Fruit fly (Drosophila melanogaster) whole organism, embryonic: ENCODE data around the gene CG13024.
A peak's percentile ranks its signal among the peaks of the same experiment; 100 is the strongest.

Source experiments
- CG10267 ChIP-seq: fragments of 200-800 bp; sonication (Bioruptor generic); optimal IDR thresholded peaks from 2 replicates; lab custom pipeline; 2018; ENCODE audit warnings: missing biosample characterization, mild to moderate bottlenecking, missing genetic modification characterization, moderate library complexity
- CG10565 ChIP-seq: fragments of 200-800 bp; sonication (Bioruptor generic); optimal IDR thresholded peaks from 3 replicates; lab custom pipeline; 2016; ENCODE audit warnings: missing biosample characterization, mild to moderate bottlenecking, missing genetic modification characterization
- CG12155 ChIP-seq: fragments of 200-800 bp; sonication (Bioruptor generic); optimal IDR thresholded peaks from 3 replicates; lab custom pipeline; 2016; ENCODE audit warnings: missing biosample characterization, missing genetic modification characterization
- CG12299 ChIP-seq: fragments of 200-800 bp; sonication (Bioruptor generic); optimal IDR thresholded peaks from 2 replicates; lab custom pipeline; 2018; ENCODE audit warnings: missing biosample characterization, mild to moderate bottlenecking, missing genetic modification characterization
- CG14710 ChIP-seq: fragments of 200-800 bp; sonication (Bioruptor generic); optimal IDR thresholded peaks from 3 replicates; lab custom pipeline; 2019; ENCODE audit warnings: missing biosample characterization, mild to moderate bottlenecking, missing genetic modification characterization, moderate library complexity
- CG15601 ChIP-seq: fragments of 200-800 bp; sonication (Bioruptor generic); optimal IDR thresholded peaks from 3 replicates; lab custom pipeline; 2019; ENCODE audit warnings: missing biosample characterization, mild to moderate bottlenecking, missing genetic modification characterization, moderate library complexity
- CG15696 ChIP-seq: fragments of 200-800 bp; sonication (Bioruptor generic); optimal IDR thresholded peaks from 2 replicates; lab custom pipeline; 2019; ENCODE audit warnings: missing biosample characterization, mild to moderate bottlenecking, missing genetic modification characterization, moderate library complexity
- CG1603 ChIP-seq: fragments of 200-800 bp; sonication (Bioruptor generic); optimal IDR thresholded peaks from 2 replicates; lab custom pipeline; 2019; ENCODE audit warnings: missing biosample characterization, mild to moderate bottlenecking, missing genetic modification characterization, moderate library complexity
- CG16779 ChIP-seq: fragments of 200-800 bp; sonication (Bioruptor generic); IDR thresholded peaks from 2 replicates; pipeline ENCODE4 v1.3.6; 2022; ENCODE audit warnings: missing biosample characterization, missing genetic modification characterization
- CG17829 ChIP-seq: fragments of 200-800 bp; optimal IDR thresholded peaks from 2 replicates; lab custom pipeline; 2019; ENCODE audit warnings: missing biosample characterization, mild to moderate bottlenecking, missing genetic modification characterization, moderate library complexity
- CG18619 ChIP-seq: fragments of 200-800 bp; sonication (Bioruptor generic); optimal IDR thresholded peaks from 3 replicates; lab custom pipeline; 2017; ENCODE audit warnings: missing biosample characterization, mild to moderate bottlenecking, missing genetic modification characterization
- CG2129 ChIP-seq: fragments of 200-800 bp; sonication (Bioruptor generic); IDR thresholded peaks from 2 replicates; pipeline ENCODE4 v1.3.6; 2022; ENCODE audit warnings: missing biosample characterization, missing genetic modification characterization; ENCODE audit not compliant: partially characterized antibody
- CG30020 ChIP-seq: fragments of 200-800 bp; optimal IDR thresholded peaks from 2 replicates; lab custom pipeline; 2019; ENCODE audit warnings: missing biosample characterization, mild to moderate bottlenecking, missing genetic modification characterization, moderate library complexity
- CG31441 ChIP-seq: fragments of 200-800 bp; sonication (Bioruptor generic); IDR thresholded peaks from 2 replicates; pipeline ENCODE4 v1.3.6; 2022; ENCODE audit warnings: missing biosample characterization, missing genetic modification characterization
- CG33213 ChIP-seq: fragments of 200-800 bp; sonication (Bioruptor generic); optimal IDR thresholded peaks from 3 replicates; lab custom pipeline; 2016; ENCODE audit warnings: missing biosample characterization, missing genetic modification characterization
- CG34224 ChIP-seq: fragments of 200-800 bp; sonication (Bioruptor generic); IDR thresholded peaks from 3 replicates; pipeline ENCODE4 v1.3.6; 2022; ENCODE audit warnings: missing biosample characterization, missing genetic modification characterization; ENCODE audit not compliant: partially characterized antibody
- CG34422 ChIP-seq: fragments of 200-800 bp; sonication (Bioruptor generic); IDR thresholded peaks from 3 replicates; pipeline ENCODE4 v1.3.6; 2022; ENCODE audit warnings: missing biosample characterization, missing genetic modification characterization
- CG4360 ChIP-seq: fragments of 200-800 bp; sonication (Bioruptor generic); IDR thresholded peaks from 2 replicates; pipeline ENCODE4 v1.3.6; 2022; ENCODE audit warnings: missing biosample characterization, missing genetic modification characterization
- CG4424 ChIP-seq: fragments of 200-800 bp; sonication (Bioruptor generic); optimal IDR thresholded peaks from 3 replicates; lab custom pipeline; 2016; ENCODE audit warnings: missing biosample characterization, missing genetic modification characterization
- CG6791 ChIP-seq: fragments of 200-800 bp; sonication (Bioruptor generic); IDR thresholded peaks from 3 replicates; pipeline ENCODE4 v1.3.6; 2022; ENCODE audit warnings: missing biosample characterization, missing genetic modification characterization; ENCODE audit not compliant: partially characterized antibody
- CG7963 ChIP-seq: fragments of 200-800 bp; sonication (Bioruptor generic); IDR thresholded peaks from 3 replicates; pipeline ENCODE4 v1.3.6; 2022; ENCODE audit warnings: missing biosample characterization, missing genetic modification characterization; ENCODE audit not compliant: partially characterized antibody
- CoRest ChIP-seq: fragments of 200-800 bp; sonication (Bioruptor generic); optimal IDR thresholded peaks from 3 replicates; lab custom pipeline; 2018; ENCODE audit warnings: missing biosample characterization, mild to moderate bottlenecking, missing genetic modification characterization, moderate library complexity
- Dref ChIP-seq: fragments of 200-800 bp; sonication (Bioruptor generic); IDR thresholded peaks from 2 replicates; pipeline ENCODE4 v1.3.6; 2022; ENCODE audit warnings: missing biosample characterization, missing genetic modification characterization
- Hmr ChIP-seq: fragments of 200-800 bp; sonication (Bioruptor generic); optimal IDR thresholded peaks from 3 replicates; lab custom pipeline; 2017; ENCODE audit warnings: mild to moderate bottlenecking, missing biosample characterization, missing genetic modification reagents, missing genetic modification characterization
- Opbp ChIP-seq: fragments of 200-800 bp; sonication (Bioruptor generic); IDR thresholded peaks from 3 replicates; pipeline ENCODE4 v1.3.6; 2022; ENCODE audit warnings: missing biosample characterization, missing genetic modification characterization; ENCODE audit not compliant: partially characterized antibody
- Usf ChIP-seq: fragments of 200-800 bp; sonication (Bioruptor generic); optimal IDR thresholded peaks from 2 replicates; lab custom pipeline; 2017; ENCODE audit warnings: missing genotype, missing biosample characterization, missing genetic modification characterization
- ato ChIP-seq: fragments of 200-800 bp; sonication (Bioruptor generic); IDR thresholded peaks from 2 replicates; pipeline ENCODE4 v1.3.6; 2022; ENCODE audit warnings: missing biosample characterization, missing genetic modification characterization; ENCODE audit not compliant: partially characterized antibody
- chinmo ChIP-seq: fragments of 200-800 bp; sonication (Bioruptor generic); IDR thresholded peaks from 4 replicates; pipeline ENCODE4 v1.3.6; 2022; ENCODE audit warnings: missing biosample characterization, missing genetic modification characterization; ENCODE audit not compliant: partially characterized antibody
- gsb ChIP-seq: fragments of 200-800 bp; sonication (Bioruptor generic); IDR thresholded peaks from 2 replicates; pipeline ENCODE4 v1.3.6; 2022; ENCODE audit warnings: missing biosample characterization, missing genetic modification characterization
- inv ChIP-seq: fragments of 200-800 bp; sonication (Bioruptor generic); IDR thresholded peaks from 2 replicates; pipeline ENCODE4 v1.3.6; 2022; ENCODE audit warnings: missing biosample characterization, missing genetic modification characterization; ENCODE audit not compliant: partially characterized antibody
- lab ChIP-seq: fragments of 200-800 bp; sonication (Bioruptor generic); optimal IDR thresholded peaks from 3 replicates; lab custom pipeline; 2017; ENCODE audit warnings: missing biosample characterization, missing genetic modification characterization, mild to moderate bottlenecking, moderate library complexity, missing genetic modification reagents
- mam ChIP-seq: fragments of 200-800 bp; sonication (Bioruptor generic); optimal IDR thresholded peaks from 3 replicates; lab custom pipeline; 2016; ENCODE audit warnings: missing biosample characterization, missing genetic modification characterization
- mld ChIP-seq: fragments of 200-800 bp; sonication (Bioruptor generic); IDR thresholded peaks from 3 replicates; pipeline ENCODE4 v1.3.6; 2022; ENCODE audit warnings: missing biosample characterization, missing genetic modification characterization; ENCODE audit not compliant: partially characterized antibody
- pros ChIP-seq: fragments of 200-800 bp; sonication (Bioruptor generic); optimal IDR thresholded peaks from 3 replicates; lab custom pipeline; 2019; ENCODE audit warnings: missing biosample characterization, mild to moderate bottlenecking, missing genetic modification characterization, moderate library complexity
- psq ChIP-seq: fragments of 200-800 bp; sonication (Bioruptor generic); optimal IDR thresholded peaks from 2 replicates; lab custom pipeline; 2017; ENCODE audit warnings: missing biosample characterization, missing genetic modification characterization
- vnd ChIP-seq: fragments of 200-800 bp; sonication (Bioruptor generic); IDR thresholded peaks from 3 replicates; pipeline ENCODE4 v1.3.6; 2022; ENCODE audit warnings: missing biosample characterization, missing genetic modification characterization; ENCODE audit not compliant: partially characterized antibody
- vvl ChIP-seq: fragments of 200-800 bp; sonication (Bioruptor generic); IDR thresholded peaks from 2 replicates; pipeline ENCODE4 v1.3.6; 2022; ENCODE audit warnings: missing biosample characterization, missing genetic modification characterization
- zen2 ChIP-seq: fragments of 200-800 bp; sonication (Bioruptor generic); IDR thresholded peaks from 3 replicates; pipeline ENCODE4 v1.3.6; 2022; ENCODE audit warnings: missing biosample characterization, missing genetic modification characterization; ENCODE audit not compliant: partially characterized antibody

CG13024 gene

dm6 chr3L:16853533-16854386 is 24.9 kb upstream of the CG13024 start, which contains the start of gene sina (continued):
- no peak for TF ChIP-seq pros
- no peak for TF ChIP-seq CG18619 (GFP tag; lab: Kevin White, UChicago)
- TF ChIP-seq CG14710 (tag; lab: Kevin White, UChicago) = peak; percentile 78
- TF ChIP-seq CG4360 (GFP tag; lab: Robert Waterston, UW) = peak; percentile 86
- TF ChIP-seq CG34422 (GFP tag; lab: Robert Waterston, UW) = peak; percentile 54; the same call in 1 of the 3 replicates
- TF ChIP-seq CG10565 (GFP tag; lab: Kevin White, UChicago) = no peak
- peak; percentile 83 for TF ChIP-seq Opbp (GFP tag; lab: Robert Waterston, UW)
- TF ChIP-seq CG33213 (GFP tag; lab: Kevin White, UChicago) = peak; percentile 61
- TF ChIP-seq Hmr (GFP tag; lab: Kevin White, UChicago) = peak; percentile 54
- TF ChIP-seq psq = no peak
- no peak for TF ChIP-seq CG4424
- TF ChIP-seq Dref (GFP tag; lab: Robert Waterston, UW) = peak; percentile 98
- peak; percentile 18 for TF ChIP-seq CG15696 (tag; lab: Kevin White, UChicago)
- TF ChIP-seq CG7963 (GFP tag; lab: Robert Waterston, UW) = peak; percentile 86
- peak; percentile 5; the same call in 1 of the 3 replicates for TF ChIP-seq zen2 (GFP tag; lab: Robert Waterston, UW)
- no peak for TF ChIP-seq Usf (GFP tag; lab: Kevin White, UChicago)
- TF ChIP-seq lab (GFP tag; lab: Kevin White, UChicago) = no peak
- peak; percentile 72 for TF ChIP-seq CG17829 (tag; lab: Kevin White, UChicago)
- TF ChIP-seq CG16779 (GFP tag; lab: Robert Waterston, UW) = no peak
- TF ChIP-seq mld (GFP tag; lab: Robert Waterston, UW) = peak; percentile 68; the same call in 2 of the 3 replicates
- TF ChIP-seq CG30020 (tag; lab: Kevin White, UChicago) = peak; percentile 85
- peak; percentile 22 for TF ChIP-seq CG15601 (tag; lab: Kevin White, UChicago)
- peak; percentile 68 for TF ChIP-seq CG10267 (tag; lab: Kevin White, UChicago)
- TF ChIP-seq ato = peak; percentile 90
- TF ChIP-seq CG31441 = peak; percentile 25; the same call in 1 of the 2 replicates
- TF ChIP-seq CG12155 = peak; percentile 7
- TF ChIP-seq CG6791 (GFP tag; lab: Robert Waterston, UW) = peak; percentile 90
- TF ChIP-seq CG12299 = peak; percentile 1
- TF ChIP-seq vnd (GFP tag; lab: Robert Waterston, UW) = peak; percentile 64
- TF ChIP-seq CG1603 = peak; percentile 97
- TF ChIP-seq vvl (GFP tag; lab: Robert Waterston, UW) = peak; percentile 48
- TF ChIP-seq CG2129 (GFP tag; lab: Robert Waterston, UW) = peak; percentile 25; the same call in 1 of the 2 replicates
- peak; percentile 70 for TF ChIP-seq inv (GFP tag; lab: Robert Waterston, UW)
- TF ChIP-seq CoRest = peak; percentile 68
- peak; percentile 84 for TF ChIP-seq CG34224 (GFP tag; lab: Robert Waterston, UW)
- TF ChIP-seq mam (GFP tag; lab: Kevin White, UChicago) = peak; percentile 16

- 0 out of 2 replicates have a peak, but pooled peaks have one; percentile 15 for TF ChIP-seq gsb (GFP tag; lab: Robert Waterston, UW)
- no peak for TF ChIP-seq chinmo (GFP tag; lab: Robert Waterston, UW)
These were observed 22.7 kb upstream of the CG13024 start for dm6 chr3L:16851566-16851965.
